Worm (Caenorhabditis elegans) whole organism, midembryonic: ENCODE results near the gene ZK829.3.

Experiments
- T22C8.4 ChIP-seq: fragments of 200-800 bp; sonication (Bioruptor generic); IDR thresholded peaks from 2 replicates; pipeline ENCODE4 v1.3.6; 2022; ENCODE audit warnings: missing genetic modification characterization, missing compliant biosample characterization
- cog-1 ChIP-seq: sonication (generic microtip); optimal IDR thresholded peaks from 2 replicates; lab custom pipeline; 2016; ENCODE audit warnings: missing genetic modification characterization, missing compliant biosample characterization
- flt-1 ChIP-seq: fragments of 200-800 bp; sonication (Bioruptor generic); IDR thresholded peaks from 2 replicates; pipeline ENCODE4 v1.3.6; 2022; ENCODE audit warnings: missing genetic modification characterization, missing compliant biosample characterization
- klf-2 ChIP-seq: fragments of 200-800 bp; sonication (Bioruptor generic); conservative IDR thresholded peaks from 2 replicates; pipeline ENCODE4 v1.3.6; 2022; ENCODE audit warnings: missing genetic modification reagents, missing genetic modification characterization, missing compliant biosample characterization
- med-1 ChIP-seq: sonication (generic microtip); optimal IDR thresholded peaks from 2 replicates; lab custom pipeline; 2017; ENCODE audit warnings: missing genetic modification characterization, mild to moderate bottlenecking, missing compliant biosample characterization, antibody characterized with exemption, missing genetic modification reagents; ENCODE audit not compliant: insufficient read depth
- ref-1 ChIP-seq: fragments of 200-800 bp; sonication (Bioruptor generic); conservative IDR thresholded peaks from 2 replicates; pipeline ENCODE4 v1.3.6; 2022; ENCODE audit warnings: missing genetic modification reagents, missing genetic modification characterization, missing compliant biosample characterization
- tab-1 ChIP-seq: fragments of 200-800 bp; sonication (Bioruptor generic); IDR thresholded peaks from 2 replicates; pipeline ENCODE4 v1.3.6; 2022; ENCODE audit warnings: missing genetic modification characterization, missing compliant biosample characterization
- ztf-23 ChIP-seq: fragments of 200-800 bp; sonication (Bioruptor generic); IDR thresholded peaks from 2 replicates; pipeline ENCODE4 v1.3.6; 2022; ENCODE audit warnings: missing genetic modification reagents, missing genetic modification characterization, missing compliant biosample characterization
- ztf-29 ChIP-seq: fragments of 200-800 bp; sonication (Bioruptor generic); IDR thresholded peaks from 2 replicates; pipeline ENCODE4 v1.3.6; 2022; ENCODE audit warnings: missing genetic modification reagents, missing genetic modification characterization, missing compliant biosample characterization

- TF ChIP-seq ztf-23 (GFP tag; lab: Robert Waterston, UW) (no peak), flt-1 (GFP tag; lab: Robert Waterston, UW) (no peak), med-1 (GFP tag; lab: Kevin White, UChicago) (no peak), T22C8.4 (no peak), tab-1 (no peak), klf-2 (GFP tag; lab: Robert Waterston, UW) (no peak), ref-1 (GFP tag; lab: Robert Waterston, UW) (no peak), ztf-29 (no peak), cog-1 (tag; lab: Kevin White, UChicago) (no peak)
Measured at ce11 chrIV:11938554-11938953, 7.0 kb downstream of the ZK829.3 start.
